Fruit fly (Drosophila melanogaster) whole organism, embryonic: ENCODE data around the gene Miox.

Experiments used
- Atf-2 ChIP-seq: fragments of 200-800 bp; sonication (Bioruptor generic); optimal IDR thresholded peaks from 2 replicates; lab custom pipeline; 2016; ENCODE audit warnings: missing biosample characterization, missing genetic modification characterization
- BtbVII ChIP-seq: fragments of 200-800 bp; sonication (Bioruptor generic); optimal IDR thresholded peaks from 3 replicates; lab custom pipeline; 2017; ENCODE audit warnings: missing biosample characterization, mild to moderate bottlenecking, missing genetic modification characterization
- CG10321 ChIP-seq: fragments of 200-800 bp; sonication (Bioruptor generic); IDR thresholded peaks from 2 replicates; pipeline ENCODE4 v1.3.6; 2022; ENCODE audit warnings: missing biosample characterization, missing genetic modification characterization
- CG11723 ChIP-seq: fragments of 200-800 bp; sonication (Bioruptor generic); optimal IDR thresholded peaks from 2 replicates; lab custom pipeline; 2017; ENCODE audit warnings: missing biosample characterization, mild to moderate bottlenecking, missing genetic modification characterization
- CG12236 ChIP-seq: fragments of 200-800 bp; sonication (Bioruptor generic); optimal IDR thresholded peaks from 2 replicates; lab custom pipeline; 2016; ENCODE audit warnings: missing biosample characterization, missing genetic modification characterization
- CG12744 ChIP-seq: fragments of 200-800 bp; sonication (Bioruptor generic); optimal IDR thresholded peaks from 2 replicates; lab custom pipeline; 2016; ENCODE audit warnings: missing biosample characterization, missing genetic modification characterization
- CG12942 ChIP-seq: fragments of 200-800 bp; sonication (Bioruptor generic); optimal IDR thresholded peaks from 3 replicates; lab custom pipeline; 2016; ENCODE audit warnings: missing biosample characterization, missing genetic modification characterization
- CG14710 ChIP-seq: fragments of 200-800 bp; sonication (Bioruptor generic); optimal IDR thresholded peaks from 3 replicates; lab custom pipeline; 2019; ENCODE audit warnings: missing biosample characterization, mild to moderate bottlenecking, missing genetic modification characterization, moderate library complexity
- CG17568 ChIP-seq: fragments of 200-800 bp; sonication (Bioruptor generic); optimal IDR thresholded peaks from 2 replicates; lab custom pipeline; 2018; ENCODE audit warnings: missing biosample characterization, mild to moderate bottlenecking, missing genetic modification characterization, moderate library complexity
- CG2889 ChIP-seq: fragments of 200-800 bp; sonication (Bioruptor generic); IDR thresholded peaks from 3 replicates; pipeline ENCODE4 v1.3.6; 2022; ENCODE audit warnings: missing biosample characterization, missing genetic modification characterization
- CG4360 ChIP-seq: fragments of 200-800 bp; sonication (Bioruptor generic); IDR thresholded peaks from 2 replicates; pipeline ENCODE4 v1.3.6; 2022; ENCODE audit warnings: missing biosample characterization, missing genetic modification characterization
- CG43689 ChIP-seq: fragments of 200-800 bp; sonication (Bioruptor generic); IDR thresholded peaks from 2 replicates; pipeline ENCODE4 v1.3.6; 2022; ENCODE audit warnings: missing biosample characterization, missing genetic modification characterization
- CG4424 ChIP-seq: fragments of 200-800 bp; sonication (Bioruptor generic); optimal IDR thresholded peaks from 3 replicates; lab custom pipeline; 2016; ENCODE audit warnings: missing biosample characterization, missing genetic modification characterization
- CG7271 ChIP-seq: fragments of 200-800 bp; sonication (Bioruptor generic); optimal IDR thresholded peaks from 2 replicates; lab custom pipeline; 2018; ENCODE audit warnings: missing biosample characterization, mild to moderate bottlenecking, missing genetic modification characterization, moderate library complexity
- CHES-1-like ChIP-seq: fragments of 200-800 bp; sonication (Bioruptor generic); optimal IDR thresholded peaks from 2 replicates; lab custom pipeline; 2016; ENCODE audit warnings: missing biosample characterization, missing genetic modification characterization
- D19B ChIP-seq: fragments of 200-800 bp; sonication (Bioruptor generic); optimal IDR thresholded peaks from 2 replicates; lab custom pipeline; 2017; ENCODE audit warnings: missing biosample characterization, mild to moderate bottlenecking, missing genetic modification characterization
- Dip2 ChIP-seq: fragments of 200-800 bp; sonication (Bioruptor generic); IDR thresholded peaks from 2 replicates; pipeline ENCODE4 v1.3.6; 2022; ENCODE audit warnings: missing biosample characterization, missing genetic modification characterization
- Dp ChIP-seq: fragments of 200-800 bp; sonication (Bioruptor generic); optimal IDR thresholded peaks from 2 replicates; lab custom pipeline; 2018; ENCODE audit warnings: missing biosample characterization, mild to moderate bottlenecking, missing genetic modification characterization, moderate library complexity
- E2f1 ChIP-seq: fragments of 200-800 bp; sonication (Bioruptor generic); IDR thresholded peaks from 2 replicates; pipeline ENCODE4 v1.3.6; 2022; ENCODE audit warnings: missing biosample characterization, missing genetic modification characterization
- E2f2 ChIP-seq: fragments of 200-800 bp; sonication (Bioruptor generic); IDR thresholded peaks from 2 replicates; pipeline ENCODE4 v1.3.6; 2022; ENCODE audit warnings: missing biosample characterization, missing genetic modification characterization
- Ets65A ChIP-seq: fragments of 200-800 bp; sonication (Bioruptor generic); peaks from one replicate; lab custom pipeline; 2016; ENCODE audit warnings: missing biosample characterization, missing genetic modification characterization
- MESR4 ChIP-seq: fragments of 200-800 bp; sonication (Bioruptor generic); optimal IDR thresholded peaks from 2 replicates; lab custom pipeline; 2018; ENCODE audit warnings: missing biosample characterization, mild to moderate bottlenecking, missing genetic modification characterization, moderate library complexity
- Pdp1 ChIP-seq, 2 experiments: fragments of 200-800 bp; sonication (Bioruptor generic); optimal IDR thresholded peaks; 3 replicates each; lab custom pipeline; 2016; ENCODE audit warnings: missing biosample characterization in 2 of 2, missing genetic modification characterization in 2 of 2, mild to moderate bottlenecking in 1 of 2, moderate library complexity in 1 of 2
- Taf1 ChIP-seq: fragments of 200-800 bp; sonication (Bioruptor generic); IDR thresholded peaks from 2 replicates; pipeline ENCODE4 v1.3.6; 2022; ENCODE audit warnings: missing biosample characterization, missing genetic modification characterization
- YL-1 ChIP-seq: fragments of 200-800 bp; sonication (Bioruptor generic); optimal IDR thresholded peaks from 3 replicates; lab custom pipeline; 2017; ENCODE audit warnings: missing biosample characterization, mild to moderate bottlenecking, missing genetic modification characterization
- ac ChIP-seq: fragments of 200-800 bp; sonication (Bioruptor generic); optimal IDR thresholded peaks from 3 replicates; lab custom pipeline; 2017; ENCODE audit warnings: missing biosample characterization, mild to moderate bottlenecking, missing genetic modification characterization
- ash1 ChIP-seq: fragments of 200-800 bp; sonication (Bioruptor generic); optimal IDR thresholded peaks from 2 replicates; lab custom pipeline; 2018; ENCODE audit warnings: missing biosample characterization, mild to moderate bottlenecking, missing genetic modification characterization
- chif ChIP-seq, 2 experiments: fragments of 200-800 bp; sonication (Bioruptor generic); optimal IDR thresholded peaks; 3 replicates each; lab custom pipeline; 2016; ENCODE audit warnings: missing biosample characterization in 2 of 2, missing genetic modification characterization in 2 of 2
- corto ChIP-seq: fragments of 200-800 bp; sonication (Bioruptor generic); optimal IDR thresholded peaks from 2 replicates; lab custom pipeline; 2016; ENCODE audit warnings: missing biosample characterization, mild to moderate bottlenecking, missing genetic modification characterization, moderate library complexity
- dan ChIP-seq: fragments of 200-800 bp; sonication (Bioruptor generic); IDR thresholded peaks from 2 replicates; pipeline ENCODE4 v1.3.6; 2022; ENCODE audit warnings: missing biosample characterization, missing genetic modification characterization
- dmrt99B ChIP-seq: fragments of 200-800 bp; sonication (Bioruptor generic); optimal IDR thresholded peaks from 2 replicates; lab custom pipeline; 2018; ENCODE audit warnings: missing biosample characterization, mild to moderate bottlenecking, missing genetic modification characterization, moderate library complexity
- grau ChIP-seq: fragments of 200-800 bp; optimal IDR thresholded peaks from 3 replicates; lab custom pipeline; 2019; ENCODE audit warnings: missing biosample characterization, mild to moderate bottlenecking, missing genetic modification characterization, moderate library complexity
- insv ChIP-seq, 2 experiments: fragments of 200-800 bp; sonication (Bioruptor generic); optimal IDR thresholded peaks; 3 replicates each; lab custom pipeline; 2016 to 2018; ENCODE audit warnings: missing biosample characterization in 2 of 2, missing genetic modification characterization in 2 of 2
- ken ChIP-seq: fragments of 200-800 bp; sonication (Bioruptor generic); IDR thresholded peaks from 3 replicates; pipeline ENCODE4 v1.3.6; 2022; ENCODE audit warnings: missing biosample characterization, missing genetic modification characterization
- nmo ChIP-seq: fragments of 200-800 bp; sonication (Bioruptor generic); optimal IDR thresholded peaks from 2 replicates; lab custom pipeline; 2018; ENCODE audit warnings: missing biosample characterization, mild to moderate bottlenecking, missing genetic modification characterization, moderate library complexity
- oc ChIP-seq: fragments of 200-800 bp; sonication (Bioruptor generic); optimal IDR thresholded peaks from 2 replicates; lab custom pipeline; 2018; ENCODE audit warnings: missing biosample characterization, mild to moderate bottlenecking, missing genetic modification characterization, moderate library complexity
- onecut ChIP-seq: fragments of 200-800 bp; sonication (Bioruptor generic); IDR thresholded peaks from 2 replicates; pipeline ENCODE4 v1.3.6; 2022; ENCODE audit warnings: missing biosample characterization, missing genetic modification characterization
- pan ChIP-seq, 4 experiments: fragments of >200 bp in 3 of 4; fragments of 200-800 bp in 1 of 4; sonication (Bioruptor generic) in 1 of 4; optimal IDR thresholded peaks in 3 of 4; IDR thresholded peaks in 1 of 4; 2 replicates each; pipeline versions ENCODE4 v1.3.6 to Lab custom; 2017 to 2022; ENCODE audit warnings: missing biosample characterization in 2 of 4, missing genetic modification characterization in 2 of 4, mixed read lengths in 1 of 4
- row ChIP-seq: fragments of 200-800 bp; sonication (Bioruptor generic); IDR thresholded peaks from 3 replicates; pipeline ENCODE4 v1.3.6; 2022; ENCODE audit warnings: missing biosample characterization, missing genetic modification characterization
- sens ChIP-seq: fragments of 200-800 bp; sonication (Bioruptor generic); peaks from one replicate; lab custom pipeline; 2016; ENCODE audit warnings: missing biosample characterization, missing genetic modification characterization
- sisA ChIP-seq: fragments of 200-800 bp; sonication (Bioruptor generic); IDR thresholded peaks from 2 replicates; pipeline ENCODE4 v1.3.6; 2022; ENCODE audit warnings: missing biosample characterization, missing genetic modification characterization
- sna ChIP-seq: fragments of 200-800 bp; sonication (Bioruptor generic); IDR thresholded peaks from 2 replicates; pipeline ENCODE4 v1.3.6; 2022; ENCODE audit warnings: missing biosample characterization, missing genetic modification characterization; ENCODE audit not compliant: partially characterized antibody
- unc-4 ChIP-seq: fragments of 200-800 bp; sonication (Bioruptor generic); IDR thresholded peaks from 2 replicates; pipeline ENCODE4 v1.3.6; 2022; ENCODE audit warnings: missing biosample characterization, missing genetic modification characterization; ENCODE audit not compliant: partially characterized antibody

The Miox gene

dm6 chr3L:12183967-12184366 is 817 bp upstream of the Miox start:
- TF ChIP-seq pan (optimal IDR thresholded peaks at IDR 0.05; lab: Kevin White, UChicago) (no peak), pan (GFP tag; optimal IDR thresholded peaks at IDR 0.05 in 1 of 2, IDR thresholded peaks at IDR 0.05 in 1 of 2) (peak in 1 of 2 experiments; percentile 30), D19B (GFP tag; lab: Kevin White, UChicago) (peak; percentile 61), row (0 out of 3 replicates have a peak, but pooled peaks have one; percentile 19), CG7271 (tag; lab: Kevin White, UChicago) (no peak), Ets65A (peak; percentile 84), E2f1 (GFP tag; lab: Robert Waterston, UW) (no peak), sens (peak; percentile 32)
- TF ChIP-seq, all 482 proteins: peak for 5

DNA sequence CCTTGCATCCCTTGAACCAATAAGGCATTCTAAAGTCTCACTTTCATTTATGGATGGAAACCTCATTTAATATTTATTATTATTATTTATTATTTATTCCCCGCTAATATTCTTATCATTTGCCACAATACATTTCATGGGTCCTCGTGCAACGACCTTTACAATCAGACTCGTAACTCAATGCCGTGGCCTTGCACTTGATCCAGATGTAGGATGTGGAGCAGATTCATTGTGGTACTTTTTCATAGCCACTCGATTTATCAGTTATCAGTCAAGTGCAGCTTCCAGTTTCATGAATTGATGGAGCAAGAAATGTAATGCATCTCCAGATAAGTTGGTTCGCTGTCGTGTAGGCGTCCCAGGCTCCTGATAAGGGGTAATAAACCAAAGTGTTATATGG is 552 bp downstream of the Miox start:
- TF ChIP-seq YL-1 (GFP tag; lab: Kevin White, UChicago): no peak
- TF ChIP-seq CG12744: no peak
- no peak for TF ChIP-seq dmrt99B (tag; lab: Kevin White, UChicago)
- no peak for TF ChIP-seq CG43689 (GFP tag; lab: Robert Waterston, UW)
- TF ChIP-seq CG17568 (GFP tag; lab: Kevin White, UChicago): no peak
- no peak for TF ChIP-seq sisA (GFP tag; lab: Robert Waterston, UW)
- no peak for TF ChIP-seq BtbVII (GFP tag; lab: Kevin White, UChicago)
- no peak for TF ChIP-seq chif (GFP tag; optimal IDR thresholded peaks at IDR 0.05; lab: Kevin White, UChicago)
- no peak for TF ChIP-seq dan (GFP tag; lab: Robert Waterston, UW)
- no peak for TF ChIP-seq grau (tag; lab: Kevin White, UChicago)
- TF ChIP-seq Pdp1 (GFP tag; optimal IDR thresholded peaks at IDR 0.05; lab: Kevin White, UChicago): no peak
- TF ChIP-seq CG12942 (GFP tag; lab: Kevin White, UChicago): no peak
- no peak for TF ChIP-seq corto (GFP tag; lab: Kevin White, UChicago)
- no peak for TF ChIP-seq Atf-2 (GFP tag; lab: Kevin White, UChicago)
- no peak for TF ChIP-seq ash1
- no peak for TF ChIP-seq Dp (GFP tag; lab: Kevin White, UChicago)
- TF ChIP-seq onecut (GFP tag; lab: Robert Waterston, UW): no peak
- TF ChIP-seq CHES-1-like (GFP tag; lab: Kevin White, UChicago): no peak
- no peak for TF ChIP-seq CG4424 (GFP tag; lab: Kevin White, UChicago)

DNA sequence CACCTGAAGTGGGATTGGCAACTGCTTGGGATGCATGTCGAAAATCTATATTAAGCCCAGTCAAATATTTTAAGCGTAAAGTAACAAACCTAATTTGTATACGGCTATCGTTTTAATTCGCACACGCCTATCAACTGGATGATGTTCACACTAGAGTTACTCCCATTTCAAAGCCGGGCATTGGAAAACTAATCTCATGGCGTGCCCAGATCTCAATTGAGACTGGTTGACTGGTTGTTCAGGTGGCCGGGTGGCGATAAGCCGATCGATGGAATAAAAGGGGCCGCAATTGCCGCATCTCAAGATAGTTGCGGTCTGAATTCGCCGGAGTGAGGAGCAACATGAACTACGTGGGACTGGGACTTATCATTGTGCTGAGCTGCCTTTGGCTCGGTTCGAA is 3.7 kb downstream of the Miox start, which contains the start of gene Est-6:
Est-6 (plus strand) TSS at position 301 of the 400 bp plus-strand sequence.
- no peak for TF ChIP-seq CG10321 (GFP tag; lab: Robert Waterston, UW)
- TF ChIP-seq Dip2 (GFP tag; lab: Robert Waterston, UW): no peak
- TF ChIP-seq ken (GFP tag; lab: Robert Waterston, UW): no peak
- TF ChIP-seq CG12236 (GFP tag; lab: Kevin White, UChicago): no peak
- no peak for TF ChIP-seq ac (GFP tag; lab: Kevin White, UChicago)

DNA sequence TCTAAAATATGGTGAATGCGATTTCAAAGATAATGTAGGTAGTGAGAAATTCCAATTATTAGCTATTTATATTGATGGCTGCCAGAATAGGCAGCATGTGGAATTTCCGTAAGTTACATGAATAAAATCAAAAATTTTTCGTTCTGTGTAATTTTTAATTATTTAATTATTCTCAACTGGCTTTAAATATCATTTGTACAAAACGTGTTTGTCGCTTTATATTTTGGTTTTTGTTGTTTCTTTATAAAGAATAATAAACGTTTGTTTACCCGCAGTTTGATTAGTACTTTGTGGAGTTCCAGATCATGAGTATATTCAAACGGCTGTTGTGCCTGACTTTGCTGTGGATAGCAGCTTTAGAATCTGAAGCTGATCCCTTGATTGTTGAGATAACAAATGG is 5.6 kb downstream of the Miox start, which contains the start of gene Est-P:
Est-P (plus strand) TSS at position 301 of the 400 bp plus-strand sequence.
- no peak for TF ChIP-seq MESR4
- TF ChIP-seq insv (GFP tag; optimal IDR thresholded peaks at IDR 0.05; lab: Kevin White, UChicago): no peak
- no peak for TF ChIP-seq CG11723 (GFP tag; lab: Kevin White, UChicago)
- TF ChIP-seq CG14710 (tag; lab: Kevin White, UChicago): no peak
- no peak for TF ChIP-seq unc-4 (GFP tag; lab: Robert Waterston, UW)
- TF ChIP-seq nmo (GFP tag; lab: Kevin White, UChicago): no peak
- TF ChIP-seq sna (GFP tag; lab: Robert Waterston, UW): no peak
- no peak for TF ChIP-seq E2f2 (GFP tag; lab: Robert Waterston, UW)
- TF ChIP-seq oc (tag; lab: Kevin White, UChicago): no peak
- TF ChIP-seq CG4360: no peak
- no peak for TF ChIP-seq CG2889 (GFP tag; lab: Robert Waterston, UW)
- TF ChIP-seq Taf1 (GFP tag; lab: Robert Waterston, UW): no peak
- TF ChIP-seq, all 482 proteins: peak for 0
